Fruit fly (Drosophila melanogaster) whole organism, adult: ENCODE results near the gene Srx.

Experiments used
- Clk ChIP-seq: fragments of 200-800 bp; sonication (Bioruptor generic); optimal IDR thresholded peaks from 2 replicates; lab custom pipeline; 2017; ENCODE audit warnings: missing biosample characterization, missing genetic modification characterization
- Hr96 ChIP-seq: fragments of 200-800 bp; sonication (Bioruptor generic); optimal IDR thresholded peaks from 2 replicates; lab custom pipeline; 2016; ENCODE audit warnings: missing biosample characterization, missing genetic modification characterization
- kay ChIP-seq: fragments of 200-800 bp; sonication (Bioruptor generic); peaks from one replicate; lab custom pipeline; 2016; ENCODE audit warnings: missing biosample characterization, missing genetic modification characterization, borderline replicate concordance
- pad ChIP-seq: fragments of 200-800 bp; sonication (Bioruptor generic); optimal IDR thresholded peaks from 3 replicates; lab custom pipeline; 2017; ENCODE audit warnings: missing biosample characterization, missing genetic modification characterization, mild to moderate bottlenecking, moderate library complexity, missing genetic modification reagents

- TF ChIP-seq Hr96 (GFP tag; lab: Kevin White, UChicago): no peak
- no peak for TF ChIP-seq pad (GFP tag; lab: Kevin White, UChicago)
- no peak for TF ChIP-seq kay (GFP tag; lab: Kevin White, UChicago)
- TF ChIP-seq Clk (GFP tag; lab: Kevin White, UChicago): no peak
These were observed 16.6 kb downstream of the Srx start for dm6 chrX:17873329-17873728.
